Worm (Caenorhabditis elegans) whole organism, L4 larva: ENCODE measurements around the gene gstk-1.

Experiments
- F26F4.8 ChIP-seq: fragments of 200-800 bp; sonication (Bioruptor generic); conservative IDR thresholded peaks from 2 replicates; pipeline ENCODE4 v1.3.6; 2022; ENCODE audit warnings: missing genetic modification characterization, missing compliant biosample characterization
- T20F7.1 ChIP-seq: fragments of 200-800 bp; sonication (Bioruptor generic); optimal IDR thresholded peaks from 2 replicates; lab custom pipeline; 2018; ENCODE audit warnings: mild to moderate bottlenecking, missing genetic modification characterization, missing compliant biosample characterization
- T26A8.4 ChIP-seq: fragments of 200-800 bp; sonication (Bioruptor generic); IDR thresholded peaks from 2 replicates; pipeline ENCODE4 v1.3.6; 2022; ENCODE audit warnings: missing genetic modification characterization, missing compliant biosample characterization
- Y5F2A.4 ChIP-seq: fragments of 200-800 bp; sonication (Bioruptor generic); optimal IDR thresholded peaks from 2 replicates; lab custom pipeline; 2018; ENCODE audit warnings: mild to moderate bottlenecking, missing genetic modification characterization, missing compliant biosample characterization
- ZK546.5 ChIP-seq, 2 experiments: sonication (generic microtip); optimal IDR thresholded peaks; 2 replicates each; lab custom pipeline; 2017; ENCODE audit warnings: missing biosample characterization in 2 of 2, missing genetic modification characterization in 2 of 2
- aha-1 ChIP-seq: fragments of 150-350 bp; peaks from one replicate; lab custom pipeline; 2014; ENCODE audit warnings: missing biosample characterization, missing genetic modification characterization
- ama-1 ChIP-seq: fragments of 150-350 bp; optimal IDR thresholded peaks from 2 replicates; lab custom pipeline; 2014; ENCODE audit warnings: inconsistent platforms, mixed read lengths
- attf-4 ChIP-seq: sonication (generic microtip); optimal IDR thresholded peaks from 3 replicates; lab custom pipeline; 2017; ENCODE audit warnings: missing biosample characterization, missing genetic modification characterization
- ceh-28 ChIP-seq: fragments of 150-350 bp; optimal IDR thresholded peaks from 2 replicates; lab custom pipeline; 2014; ENCODE audit warnings: missing biosample characterization, missing genetic modification reagents, missing genetic modification characterization
- daf-12 ChIP-seq: fragments of 150-350 bp; optimal IDR thresholded peaks from 2 replicates; lab custom pipeline; 2014; ENCODE audit warnings: missing biosample characterization, missing genetic modification reagents, missing genetic modification characterization
- daf-16 ChIP-seq, 3 experiments: sonication (generic microtip); optimal IDR thresholded peaks; 2 replicates each; lab custom pipeline; 2016 to 2017; ENCODE audit warnings: missing genetic modification characterization in 3 of 3, missing genetic modification reagents in 3 of 3, mild to moderate bottlenecking in 2 of 3, missing compliant biosample characterization in 2 of 3, missing biosample characterization in 1 of 3, moderate library complexity in 1 of 3
- dmd-6 ChIP-seq: fragments of 200-800 bp; sonication (Bioruptor generic); IDR thresholded peaks from 2 replicates; pipeline ENCODE4 v1.3.6; 2022; ENCODE audit warnings: missing genetic modification reagents, missing genetic modification characterization, missing compliant biosample characterization
- dpl-1 ChIP-seq: fragments of 150-350 bp; optimal IDR thresholded peaks from 2 replicates; lab custom pipeline; 2014; ENCODE audit warnings: missing biosample characterization, missing genetic modification reagents, missing genetic modification characterization
- dve-1 ChIP-seq: sonication (generic microtip); optimal IDR thresholded peaks from 2 replicates; lab custom pipeline; 2017; ENCODE audit warnings: antibody characterized with exemption, mild to moderate bottlenecking, missing genetic modification characterization, missing compliant biosample characterization; ENCODE audit not compliant: insufficient read depth
- egl-43 ChIP-seq: fragments of 200-800 bp; sonication (Bioruptor generic); IDR thresholded peaks from 2 replicates; pipeline ENCODE4 v1.3.6; 2022; ENCODE audit warnings: missing genetic modification reagents, missing genetic modification characterization, missing compliant biosample characterization
- hlh-11 ChIP-seq: fragments of 200-800 bp; sonication (Bioruptor generic); optimal IDR thresholded peaks from 2 replicates; lab custom pipeline; 2018; ENCODE audit warnings: mild to moderate bottlenecking, missing genetic modification characterization, missing compliant biosample characterization
- hlh-30 ChIP-seq: sonication (generic microtip); optimal IDR thresholded peaks from 2 replicates; lab custom pipeline; 2017; ENCODE audit warnings: antibody characterized with exemption, mild to moderate bottlenecking, missing genetic modification characterization, missing compliant biosample characterization; ENCODE audit not compliant: insufficient read depth
- hmg-1.1 ChIP-seq: fragments of 200-800 bp; sonication (Bioruptor generic); IDR thresholded peaks from 2 replicates; pipeline ENCODE4 v1.3.6; 2022; ENCODE audit warnings: missing genetic modification reagents, missing genetic modification characterization, missing compliant biosample characterization
- jun-1 ChIP-seq: fragments of 150-350 bp; optimal IDR thresholded peaks from 2 replicates; lab custom pipeline; 2014; ENCODE audit warnings: missing biosample characterization, missing genetic modification reagents, missing genetic modification characterization
- lim-7 ChIP-seq: fragments of 200-800 bp; sonication (Bioruptor generic); IDR thresholded peaks from 2 replicates; pipeline ENCODE4 v1.3.6; 2022; ENCODE audit warnings: missing genetic modification characterization, missing compliant biosample characterization
- lin-1 ChIP-seq: fragments of 200-800 bp; sonication (Bioruptor generic); IDR thresholded peaks from 2 replicates; pipeline ENCODE4 v1.3.6; 2022; ENCODE audit warnings: missing genetic modification reagents, missing genetic modification characterization, missing compliant biosample characterization
- lin-38 ChIP-seq: fragments of 200-800 bp; sonication (Bioruptor generic); IDR thresholded peaks from 2 replicates; pipeline ENCODE4 v1.3.6; 2022; ENCODE audit warnings: missing genetic modification reagents, missing genetic modification characterization, missing compliant biosample characterization
- lsy-2 ChIP-seq, 2 experiments: fragments of 150-350 bp in 1 of 2; sonication (generic microtip) in 1 of 2; optimal IDR thresholded peaks; 2 replicates each; lab custom pipeline; 2014 to 2017; ENCODE audit warnings: missing biosample characterization in 2 of 2, missing genetic modification characterization in 2 of 2
- madf-9 ChIP-seq: fragments of 200-800 bp; sonication (Bioruptor generic); conservative IDR thresholded peaks from 2 replicates; pipeline ENCODE4 v1.3.6; 2022; ENCODE audit warnings: missing genetic modification reagents, missing genetic modification characterization, missing compliant biosample characterization
- mdl-1 ChIP-seq, 2 experiments: fragments of 150-350 bp in 1 of 2; sonication (generic microtip) in 1 of 2; optimal IDR thresholded peaks; 2 replicates each; lab custom pipeline; 2014 to 2017; ENCODE audit warnings: missing biosample characterization in 2 of 2, missing genetic modification characterization in 2 of 2
- mep-1 ChIP-seq: fragments of 150-350 bp; sonication (generic microtip); optimal IDR thresholded peaks from 3 replicates; lab custom pipeline; 2014; ENCODE audit warnings: missing biosample characterization, missing genetic modification characterization
- mes-2 ChIP-seq: sonication (generic microtip); optimal IDR thresholded peaks from 2 replicates; lab custom pipeline; 2016; ENCODE audit warnings: missing genotype, mild to moderate bottlenecking, missing genetic modification characterization, missing compliant biosample characterization; ENCODE audit not compliant: poor library complexity, severe bottlenecking
- mxl-2 ChIP-seq: fragments of 200-800 bp; sonication (Bioruptor generic); conservative IDR thresholded peaks from 2 replicates; pipeline ENCODE4 v1.3.6; 2022; ENCODE audit warnings: missing genetic modification reagents, missing genetic modification characterization, missing compliant biosample characterization
- mxl-3 ChIP-seq: fragments of 200-800 bp; sonication (Bioruptor generic); optimal IDR thresholded peaks from 2 replicates; lab custom pipeline; 2018; ENCODE audit warnings: mild to moderate bottlenecking, missing genetic modification characterization, missing compliant biosample characterization
- nhr-102 ChIP-seq: sonication (generic microtip); optimal IDR thresholded peaks from 2 replicates; lab custom pipeline; 2016; ENCODE audit warnings: mild to moderate bottlenecking, missing genetic modification characterization, moderate library complexity, missing compliant biosample characterization
- nhr-11 ChIP-seq: fragments of 150-350 bp; optimal IDR thresholded peaks from 2 replicates; lab custom pipeline; 2014; ENCODE audit warnings: missing biosample characterization, missing genetic modification characterization
- nhr-28 ChIP-seq: fragments of 150-350 bp; optimal IDR thresholded peaks from 2 replicates; lab custom pipeline; 2014; ENCODE audit warnings: missing biosample characterization, missing genetic modification characterization
- nhr-41 ChIP-seq: fragments of 200-800 bp; sonication (Bioruptor generic); IDR thresholded peaks from 2 replicates; pipeline ENCODE4 v1.3.6; 2022; ENCODE audit warnings: missing genetic modification reagents, missing genetic modification characterization, missing compliant biosample characterization
- nhr-76 ChIP-seq: fragments of 150-350 bp; optimal IDR thresholded peaks from 2 replicates; lab custom pipeline; 2014; ENCODE audit warnings: missing biosample characterization, missing genetic modification characterization
- nhr-77 ChIP-seq: fragments of 150-350 bp; optimal IDR thresholded peaks from 2 replicates; lab custom pipeline; 2014; ENCODE audit warnings: missing biosample characterization, missing genetic modification characterization
- pha-4 ChIP-seq, 2 experiments: fragments of 150-350 bp in 1 of 2; fragments of 200-800 bp in 1 of 2; sonication (Bioruptor generic) in 1 of 2; IDR thresholded peaks in 1 of 2; optimal IDR thresholded peaks in 1 of 2; 2 replicates each; pipeline versions ENCODE4 v1.3.6 to Lab custom; 2014 to 2022; ENCODE audit warnings: missing genetic modification characterization in 2 of 2, missing genetic modification reagents in 2 of 2, missing biosample characterization in 1 of 2, missing compliant biosample characterization in 1 of 2
- php-3 ChIP-seq: fragments of 200-800 bp; sonication (Bioruptor generic); IDR thresholded peaks from 2 replicates; pipeline ENCODE4 v1.3.6; 2022; ENCODE audit warnings: missing genetic modification reagents, missing genetic modification characterization, missing compliant biosample characterization
- pqm-1 ChIP-seq: sonication (generic microtip); optimal IDR thresholded peaks from 2 replicates; lab custom pipeline; 2017; ENCODE audit warnings: missing biosample characterization, missing genetic modification characterization
- rbr-2 ChIP-seq: sonication (generic microtip); optimal IDR thresholded peaks from 2 replicates; lab custom pipeline; 2016; ENCODE audit warnings: missing genotype, missing genetic modification characterization, missing compliant biosample characterization
- saeg-2 ChIP-seq: fragments of 200-800 bp; sonication (Bioruptor generic); IDR thresholded peaks from 2 replicates; pipeline ENCODE4 v1.3.6; 2022; ENCODE audit warnings: missing genetic modification reagents, missing genetic modification characterization, missing compliant biosample characterization
- set-16 ChIP-seq: fragments of 200-800 bp; sonication (Bioruptor generic); IDR thresholded peaks from 2 replicates; pipeline ENCODE4 v1.3.6; 2022; ENCODE audit warnings: missing genetic modification reagents, missing genetic modification characterization, missing compliant biosample characterization
- spr-1 ChIP-seq: sonication (generic microtip); optimal IDR thresholded peaks from 2 replicates; lab custom pipeline; 2016; ENCODE audit warnings: mild to moderate bottlenecking, missing genetic modification characterization, missing compliant biosample characterization
- tra-1 ChIP-seq: fragments of 200-800 bp; sonication (Bioruptor generic); IDR thresholded peaks from 2 replicates; pipeline ENCODE4 v1.3.6; 2022; ENCODE audit warnings: missing genetic modification reagents, missing genetic modification characterization, missing compliant biosample characterization
- unc-130 ChIP-seq: sonication (generic microtip); optimal IDR thresholded peaks from 2 replicates; lab custom pipeline; 2016; ENCODE audit warnings: missing genetic modification reagents, missing genetic modification characterization, missing compliant biosample characterization
- unc-39 ChIP-seq: sonication (generic microtip); optimal IDR thresholded peaks from 2 replicates; lab custom pipeline; 2017; ENCODE audit warnings: missing biosample characterization, missing genetic modification characterization
- unc-62 ChIP-seq, 3 experiments: fragments of 150-350 bp in 1 of 3; sonication (generic microtip); optimal IDR thresholded peaks in 2 of 3; peaks in 1 of 3; 1 replicate in 1 of 3; 2 replicates in 2 of 3; lab custom pipeline; 2014 to 2017; ENCODE audit warnings: missing biosample characterization in 3 of 3, missing genetic modification characterization in 3 of 3, missing genetic modification reagents in 3 of 3, missing genotype in 1 of 3
- zip-2 ChIP-seq: fragments of 150-350 bp; optimal IDR thresholded peaks from 2 replicates; lab custom pipeline; 2014; ENCODE audit warnings: missing biosample characterization, missing genetic modification characterization
- ztf-11 ChIP-seq: fragments of 150-350 bp; optimal IDR thresholded peaks from 2 replicates; lab custom pipeline; 2014; ENCODE audit warnings: missing biosample characterization, missing genetic modification characterization

The gstk-1 gene

DNA sequence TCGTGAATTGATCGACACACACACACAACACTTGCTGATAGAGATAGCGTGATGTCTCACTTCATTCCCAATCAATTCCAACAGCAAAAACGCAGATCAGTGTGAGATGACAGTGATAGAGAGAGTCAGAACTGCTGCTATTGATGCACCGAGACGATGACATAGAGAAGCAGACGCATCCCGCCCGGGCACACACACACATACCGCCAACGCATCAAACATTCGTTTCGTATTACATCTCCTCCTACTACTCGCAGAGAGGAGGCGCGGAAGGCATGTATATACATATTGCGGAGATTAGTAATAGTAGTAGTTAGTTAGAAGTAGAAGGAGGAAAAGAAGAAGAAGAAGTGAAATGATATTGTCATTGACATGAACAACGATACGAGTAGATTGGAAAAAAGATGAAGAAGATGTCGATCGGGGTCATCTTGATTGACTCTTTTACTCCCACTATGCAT, 37.1 kb upstream of the gstk-1 start:
- TF ChIP-seq dve-1 (peak; percentile 66), nhr-102 (peak; percentile 1), ztf-11 (tag; lab: Kevin White, UChicago) (no peak), nhr-11 (peak; percentile 79), lin-1 (GFP tag; lab: Robert Waterston, UW) (peak; percentile 56; the same call in 1 of the 2 replicates), pha-4 (GFP tag; IDR thresholded peaks at IDR 0.05; lab: Robert Waterston, UW) (peak; percentile 66), pha-4 (tag; optimal IDR thresholded peaks at IDR 0.05; lab: Kevin White, UChicago) (peak; percentile 18), nhr-41 (GFP tag; lab: Robert Waterston, UW) (0 out of 2 replicates have a peak, but pooled peaks have one; percentile 53), nhr-77 (peak; percentile 3), hmg-1.1 (GFP tag; lab: Robert Waterston, UW) (peak; percentile 46), set-16 (GFP tag; lab: Robert Waterston, UW) (peak; percentile 34; the same call in 1 of the 2 replicates), F26F4.8 (GFP tag; lab: Robert Waterston, UW) (no peak), spr-1 (tag; lab: Kevin White, UChicago) (peak; percentile 24), madf-9 (GFP tag; lab: Robert Waterston, UW) (peak; percentile 44; the same call in 1 of the 2 replicates), unc-39 (tag; lab: Kevin White, UChicago) (no peak), ama-1 (peak; percentile 2), lin-38 (GFP tag; lab: Robert Waterston, UW) (peak; percentile 36), T20F7.1 (GFP tag; lab: Kevin White, UChicago) (peak; percentile 43), daf-12 (tag; lab: Kevin White, UChicago) (no peak), mdl-1 (tag; optimal IDR thresholded peaks at IDR 0.05; lab: Kevin White, UChicago) (peak in 1 of 2 experiments; percentile 74), unc-130 (GFP tag; lab: Kevin White, UChicago) (no peak), daf-16 (GFP tag; optimal IDR thresholded peaks at IDR 0.05; lab: Kevin White, UChicago) (no peak), daf-16 (tag; optimal IDR thresholded peaks at IDR 0.05; lab: Kevin White, UChicago) (peak; percentile 68), hlh-11 (peak; percentile 92), rbr-2 (tag; lab: Kevin White, UChicago) (no peak), saeg-2 (GFP tag; lab: Robert Waterston, UW) (0 out of 2 replicates have a peak, but pooled peaks have one; percentile 18), zip-2 (no peak), mes-2 (tag; lab: Kevin White, UChicago) (peak; percentile 39), egl-43 (GFP tag; lab: Robert Waterston, UW) (0 out of 2 replicates have a peak, but pooled peaks have one; percentile 7), attf-4 (tag; lab: Kevin White, UChicago) (no peak), Y5F2A.4 (no peak), lim-7 (GFP tag; lab: Robert Waterston, UW) (no peak), mxl-2 (GFP tag; lab: Robert Waterston, UW) (0 out of 2 replicates have a peak, but pooled peaks have one; percentile 33), nhr-28 (tag; lab: Kevin White, UChicago) (peak; percentile 93), dmd-6 (GFP tag; lab: Robert Waterston, UW) (peak; percentile 76), nhr-76 (tag; lab: Kevin White, UChicago) (no peak), T26A8.4 (peak; percentile 33), aha-1 (peak; percentile 76), dpl-1 (GFP tag; lab: Kevin White, UChicago) (peak; percentile 37), mep-1 (tag; lab: Kevin White, UChicago) (peak; percentile 75), ceh-28 (tag; lab: Kevin White, UChicago) (peak; percentile 22), lsy-2 (tag; optimal IDR thresholded peaks at IDR 0.05; lab: Kevin White, UChicago) (peak; percentile 45 to 48), jun-1 (no peak), mxl-3 (peak; percentile 94), tra-1 (GFP tag; lab: Robert Waterston, UW) (peak; percentile 53), unc-62 (GFP tag; optimal IDR thresholded peaks at IDR 0.05 in 1 of 2; lab: Kevin White, UChicago) (peak in 1 of 2 experiments; percentile 42), unc-62 (tag; optimal IDR thresholded peaks at IDR 0.05; lab: Kevin White, UChicago) (no peak), pqm-1 (tag; lab: Kevin White, UChicago) (peak; percentile 41), php-3 (GFP tag; lab: Robert Waterston, UW) (0 out of 2 replicates have a peak, but pooled peaks have one; percentile 36), ZK546.5 (tag; optimal IDR thresholded peaks at IDR 0.05; lab: Kevin White, UChicago) (no peak), hlh-30 (peak; percentile 79)
